Fruit fly (Drosophila melanogaster) whole organism, embryonic: Measurements from ENCODE around the gene CG46397.
A peak's percentile ranks its signal among the peaks of the same experiment; 100 is the strongest.

Source experiments
- CG11085 ChIP-seq: fragments of 200-800 bp; sonication (Bioruptor generic); IDR thresholded peaks from 2 replicates; pipeline ENCODE4 v1.3.6; 2022; ENCODE audit warnings: missing biosample characterization, missing genetic modification characterization
- CG11093 ChIP-seq: fragments of 200-800 bp; sonication (Bioruptor generic); IDR thresholded peaks from 3 replicates; pipeline ENCODE4 v1.3.6; 2022; ENCODE audit warnings: missing biosample characterization, missing genetic modification characterization
- CG12299 ChIP-seq: fragments of 200-800 bp; sonication (Bioruptor generic); optimal IDR thresholded peaks from 2 replicates; lab custom pipeline; 2018; ENCODE audit warnings: missing biosample characterization, mild to moderate bottlenecking, missing genetic modification characterization
- CG13287 ChIP-seq: fragments of 200-800 bp; sonication (Bioruptor generic); IDR thresholded peaks from 2 replicates; pipeline ENCODE4 v1.3.6; 2022; ENCODE audit warnings: missing biosample characterization, missing genetic modification characterization; ENCODE audit not compliant: partially characterized antibody
- CG13894 ChIP-seq: fragments of 200-800 bp; sonication (Bioruptor generic); optimal IDR thresholded peaks from 3 replicates; lab custom pipeline; 2018; ENCODE audit warnings: missing biosample characterization, mild to moderate bottlenecking, missing genetic modification characterization, moderate library complexity
- CG14965 ChIP-seq: fragments of 200-800 bp; sonication (Bioruptor generic); optimal IDR thresholded peaks from 2 replicates; lab custom pipeline; 2016; ENCODE audit warnings: missing biosample characterization, missing genetic modification characterization, borderline replicate concordance
- CG1602 ChIP-seq: fragments of 200-800 bp; sonication (Bioruptor generic); optimal IDR thresholded peaks from 3 replicates; lab custom pipeline; 2016; ENCODE audit warnings: missing biosample characterization, missing genetic modification characterization
- CG16815 ChIP-seq: fragments of 200-800 bp; sonication (Bioruptor generic); optimal IDR thresholded peaks from 3 replicates; lab custom pipeline; 2017; ENCODE audit warnings: missing biosample characterization, mild to moderate bottlenecking, missing genetic modification characterization
- CG17359 ChIP-seq: fragments of 200-800 bp; sonication (Bioruptor generic); optimal IDR thresholded peaks from 3 replicates; lab custom pipeline; 2018; ENCODE audit warnings: missing biosample characterization, mild to moderate bottlenecking, missing genetic modification characterization, moderate library complexity
- CG17612 ChIP-seq: fragments of 200-800 bp; sonication (Bioruptor generic); IDR thresholded peaks from 2 replicates; pipeline ENCODE4 v1.3.6; 2022; ENCODE audit warnings: missing biosample characterization, missing genetic modification characterization
- CG18262 ChIP-seq: fragments of 200-800 bp; optimal IDR thresholded peaks from 3 replicates; lab custom pipeline; 2019; ENCODE audit warnings: missing biosample characterization, mild to moderate bottlenecking, missing genetic modification characterization, moderate library complexity
- CG1832 ChIP-seq: fragments of 200-800 bp; sonication (Bioruptor generic); optimal IDR thresholded peaks from 2 replicates; lab custom pipeline; 2017; ENCODE audit warnings: missing biosample characterization, mild to moderate bottlenecking, missing genetic modification characterization, inconsistent platforms
- CG2199 ChIP-seq: fragments of 200-800 bp; sonication (Bioruptor generic); IDR thresholded peaks from 3 replicates; pipeline ENCODE4 v1.3.6; 2022; ENCODE audit warnings: missing biosample characterization, missing genetic modification characterization
- CG2712 ChIP-seq: fragments of 200-800 bp; optimal IDR thresholded peaks from 3 replicates; lab custom pipeline; 2019; ENCODE audit warnings: missing biosample characterization, mild to moderate bottlenecking, missing genetic modification characterization, moderate library complexity
- CG32767 ChIP-seq: fragments of 200-800 bp; sonication (Bioruptor generic); IDR thresholded peaks from 2 replicates; pipeline ENCODE4 v1.3.6; 2022; ENCODE audit warnings: missing biosample characterization, missing genetic modification characterization
- CG4820 ChIP-seq: fragments of 200-800 bp; sonication (Bioruptor generic); optimal IDR thresholded peaks from 3 replicates; lab custom pipeline; 2016; ENCODE audit warnings: missing biosample characterization, missing genetic modification characterization
- CG6272 ChIP-seq: fragments of 200-800 bp; sonication (Bioruptor generic); IDR thresholded peaks from 2 replicates; pipeline ENCODE4 v1.3.6; 2022; ENCODE audit warnings: missing biosample characterization, missing genetic modification characterization
- CG6683 ChIP-seq: fragments of 200-800 bp; sonication (Bioruptor generic); optimal IDR thresholded peaks from 2 replicates; lab custom pipeline; 2017; ENCODE audit warnings: missing biosample characterization, mild to moderate bottlenecking, missing genetic modification characterization, missing genetic modification reagents
- CG8089 ChIP-seq: fragments of 200-800 bp; sonication (Bioruptor generic); optimal IDR thresholded peaks from 3 replicates; lab custom pipeline; 2016; ENCODE audit warnings: missing biosample characterization, missing genetic modification characterization
- CG8388 ChIP-seq: fragments of 200-800 bp; sonication (Bioruptor generic); optimal IDR thresholded peaks from 2 replicates; lab custom pipeline; 2019; ENCODE audit warnings: missing biosample characterization, mild to moderate bottlenecking, missing genetic modification characterization, moderate library complexity
- Camta ChIP-seq: fragments of 200-800 bp; sonication (Bioruptor generic); optimal IDR thresholded peaks from 2 replicates; lab custom pipeline; 2016; ENCODE audit warnings: missing biosample characterization, missing genetic modification characterization
- D ChIP-seq, 2 experiments: fragments of 200-800 bp in 1 of 2; fragments of >200 bp in 1 of 2; sonication (Bioruptor generic) in 1 of 2; optimal IDR thresholded peaks; 2 replicates in 1 of 2; 3 replicates in 1 of 2; lab custom pipeline; 2017; ENCODE audit warnings: mild to moderate bottlenecking in 1 of 2, missing biosample characterization in 1 of 2, missing genetic modification characterization in 1 of 2, missing genetic modification reagents in 1 of 2
- HLHmδ ChIP-seq: fragments of 200-800 bp; sonication (Bioruptor generic); optimal IDR thresholded peaks from 2 replicates; lab custom pipeline; 2018; ENCODE audit warnings: missing biosample characterization, mild to moderate bottlenecking, missing genetic modification characterization, moderate library complexity
- MBD-R2 ChIP-seq: fragments of 200-800 bp; sonication (Bioruptor generic); IDR thresholded peaks from 2 replicates; pipeline ENCODE4 v1.3.6; 2022; ENCODE audit warnings: missing biosample characterization, missing genetic modification characterization
- Max ChIP-seq: fragments of 200-800 bp; sonication (Bioruptor generic); optimal IDR thresholded peaks from 2 replicates; lab custom pipeline; 2016; ENCODE audit warnings: missing biosample characterization, mild to moderate bottlenecking, missing genetic modification characterization
- NC2α ChIP-seq: fragments of 200-800 bp; sonication (Bioruptor generic); optimal IDR thresholded peaks from 2 replicates; lab custom pipeline; 2016; ENCODE audit warnings: missing biosample characterization, missing genetic modification characterization
- NFAT ChIP-seq: fragments of 200-800 bp; sonication (Bioruptor generic); IDR thresholded peaks from 2 replicates; pipeline ENCODE4 v1.3.6; 2022; ENCODE audit warnings: missing biosample characterization, missing genetic modification characterization
- Ptx1 ChIP-seq: fragments of 200-800 bp; sonication (Bioruptor generic); IDR thresholded peaks from 2 replicates; pipeline ENCODE4 v1.3.6; 2022; ENCODE audit warnings: missing biosample characterization, missing genetic modification characterization
- Ravus ChIP-seq: fragments of 200-800 bp; sonication (Bioruptor generic); IDR thresholded peaks from 2 replicates; pipeline ENCODE4 v1.3.6; 2022; ENCODE audit warnings: missing biosample characterization, missing genetic modification characterization
- Rx ChIP-seq: fragments of 200-800 bp; sonication (Bioruptor generic); IDR thresholded peaks from 2 replicates; pipeline ENCODE4 v1.3.6; 2022; ENCODE audit warnings: missing biosample characterization, missing genetic modification characterization
- Six4 ChIP-seq: fragments of 200-800 bp; sonication (Bioruptor generic); optimal IDR thresholded peaks from 2 replicates; lab custom pipeline; 2016; ENCODE audit warnings: missing biosample characterization, missing genetic modification characterization
- Sox100B ChIP-seq: fragments of 200-800 bp; sonication (Bioruptor generic); optimal IDR thresholded peaks from 3 replicates; lab custom pipeline; 2018; ENCODE audit warnings: missing biosample characterization, mild to moderate bottlenecking, missing genetic modification characterization
- Trl ChIP-seq, 3 experiments: fragments of >200 bp in 2 of 3; fragments of 200-800 bp in 1 of 3; sonication (Bioruptor generic) in 1 of 3; optimal IDR thresholded peaks; 2 replicates in 1 of 3; 3 replicates in 2 of 3; lab custom pipeline; 2016 to 2017; ENCODE audit warnings: missing biosample characterization in 1 of 3, missing genetic modification characterization in 1 of 3
- crc ChIP-seq: fragments of 200-800 bp; sonication (Bioruptor generic); optimal IDR thresholded peaks from 2 replicates; lab custom pipeline; 2016; ENCODE audit warnings: missing biosample characterization, missing genetic modification characterization
- croc ChIP-seq: fragments of 200-800 bp; sonication (Bioruptor generic); conservative IDR thresholded peaks from 3 replicates; pipeline ENCODE4 v1.3.6; 2022; ENCODE audit warnings: missing biosample characterization, missing genetic modification characterization
- crol ChIP-seq: fragments of 200-800 bp; sonication (Bioruptor generic); IDR thresholded peaks from 2 replicates; pipeline ENCODE4 v1.3.6; 2022; ENCODE audit warnings: missing biosample characterization, missing genetic modification characterization
- dan ChIP-seq: fragments of 200-800 bp; sonication (Bioruptor generic); IDR thresholded peaks from 2 replicates; pipeline ENCODE4 v1.3.6; 2022; ENCODE audit warnings: missing biosample characterization, missing genetic modification characterization
- dm ChIP-seq: fragments of 200-800 bp; sonication (Bioruptor generic); optimal IDR thresholded peaks from 3 replicates; lab custom pipeline; 2016; ENCODE audit warnings: missing biosample characterization, missing genetic modification characterization
- ftz-f1 ChIP-seq: fragments of 200-800 bp; sonication (Bioruptor generic); optimal IDR thresholded peaks from 2 replicates; lab custom pipeline; 2016; ENCODE audit warnings: missing biosample characterization, missing genetic modification characterization
- gcm2 ChIP-seq: fragments of 200-800 bp; sonication (Bioruptor generic); optimal IDR thresholded peaks from 2 replicates; lab custom pipeline; 2016; ENCODE audit warnings: missing biosample characterization, missing genetic modification characterization
- klu ChIP-seq: fragments of 200-800 bp; sonication (Bioruptor generic); IDR thresholded peaks from 2 replicates; pipeline ENCODE4 v1.3.6; 2022; ENCODE audit warnings: missing biosample characterization, missing genetic modification characterization
- nerfin-1 ChIP-seq: fragments of 200-800 bp; sonication (Bioruptor generic); optimal IDR thresholded peaks from 3 replicates; lab custom pipeline; 2019; ENCODE audit warnings: missing biosample characterization, mild to moderate bottlenecking, missing genetic modification characterization, moderate library complexity
- nom ChIP-seq: fragments of 200-800 bp; sonication (Bioruptor generic); optimal IDR thresholded peaks from 2 replicates; lab custom pipeline; 2017; ENCODE audit warnings: missing biosample characterization, missing genetic modification characterization, mild to moderate bottlenecking, moderate library complexity, missing genetic modification reagents
- pb ChIP-seq: fragments of 200-800 bp; sonication (Bioruptor generic); optimal IDR thresholded peaks from 3 replicates; lab custom pipeline; 2016; ENCODE audit warnings: missing biosample characterization, missing genetic modification characterization
- pzg ChIP-seq: fragments of 200-800 bp; sonication (Bioruptor generic); optimal IDR thresholded peaks from 3 replicates; lab custom pipeline; 2018; ENCODE audit warnings: missing biosample characterization, mild to moderate bottlenecking, missing genetic modification characterization, moderate library complexity
- sd ChIP-seq: fragments of 200-800 bp; sonication (Bioruptor generic); optimal IDR thresholded peaks from 3 replicates; lab custom pipeline; 2018; ENCODE audit warnings: missing biosample characterization, mild to moderate bottlenecking, missing genetic modification characterization, moderate library complexity
- seq ChIP-seq: fragments of 200-800 bp; sonication (Bioruptor generic); IDR thresholded peaks from 2 replicates; pipeline ENCODE4 v1.3.6; 2022; ENCODE audit warnings: missing biosample characterization, missing genetic modification characterization
- slou ChIP-seq: fragments of 200-800 bp; sonication (Bioruptor generic); optimal IDR thresholded peaks from 3 replicates; lab custom pipeline; 2016; ENCODE audit warnings: missing biosample characterization, missing genetic modification characterization
- sr ChIP-seq: fragments of 200-800 bp; sonication (Bioruptor generic); IDR thresholded peaks from 3 replicates; pipeline ENCODE4 v1.3.6; 2022; ENCODE audit warnings: missing biosample characterization, missing genetic modification characterization
- twi ChIP-seq: fragments of 200-800 bp; optimal IDR thresholded peaks from 2 replicates; lab custom pipeline; 2019; ENCODE audit warnings: missing biosample characterization, mild to moderate bottlenecking, missing genetic modification characterization, moderate library complexity
- vvl ChIP-seq: fragments of 200-800 bp; sonication (Bioruptor generic); IDR thresholded peaks from 2 replicates; pipeline ENCODE4 v1.3.6; 2022; ENCODE audit warnings: missing biosample characterization, missing genetic modification characterization

The CG46397 gene

dm6 chr2L:8989037-8989591 lies 42.0 kb downstream of the CG46397 start, which contains the start of gene rost (continued):
- TF ChIP-seq CG1602 (GFP tag; lab: Kevin White, UChicago) (no peak), nom (GFP tag; lab: Kevin White, UChicago) (peak; percentile 57), vvl (no peak), HLHmδ (GFP tag; lab: Kevin White, UChicago) (no peak), CG11093 (GFP tag; lab: Robert Waterston, UW) (no peak), CG13287 (GFP tag; lab: Robert Waterston, UW) (no peak), croc (no peak), sd (tag; lab: Kevin White, UChicago) (peak; percentile 3), CG32767 (GFP tag; lab: Robert Waterston, UW) (no peak), CG17612 (GFP tag; lab: Robert Waterston, UW) (no peak), Trl (optimal IDR thresholded peaks at IDR 0.05; lab: Kevin White, UChicago) (peak; percentile 11 to 57), Trl (GFP tag; optimal IDR thresholded peaks at IDR 0.05; lab: Kevin White, UChicago) (no peak), CG14965 (GFP tag; lab: Kevin White, UChicago) (no peak), dm (GFP tag; lab: Kevin White, UChicago) (no peak), Ptx1 (GFP tag; lab: Robert Waterston, UW) (no peak), CG8089 (GFP tag; lab: Kevin White, UChicago) (no peak), CG12299 (tag; lab: Kevin White, UChicago) (no peak), CG1832 (GFP tag; lab: Kevin White, UChicago) (no peak), crol (GFP tag; lab: Robert Waterston, UW) (peak; percentile 60), dan (GFP tag; lab: Robert Waterston, UW) (no peak), CG8388 (GFP tag; lab: Kevin White, UChicago) (no peak), D (optimal IDR thresholded peaks at IDR 0.05; lab: Kevin White, UChicago) (no peak), D (GFP tag; optimal IDR thresholded peaks at IDR 0.05; lab: Kevin White, UChicago) (no peak), Rx (GFP tag; lab: Robert Waterston, UW) (no peak), crc (no peak), pzg (GFP tag; lab: Kevin White, UChicago) (no peak), twi (tag; lab: Kevin White, UChicago) (no peak), Ravus (GFP tag; lab: Robert Waterston, UW) (no peak), Sox100B (no peak), Max (GFP tag; lab: Kevin White, UChicago) (no peak), CG17359 (no peak), sr (GFP tag; lab: Robert Waterston, UW) (no peak), NC2α (no peak), klu (GFP tag; lab: Robert Waterston, UW) (no peak), seq (GFP tag; lab: Robert Waterston, UW) (no peak), CG6272 (no peak), MBD-R2 (0 out of 2 replicates have a peak, but pooled peaks have one; percentile 7), ftz-f1 (GFP tag; lab: Kevin White, UChicago) (no peak), Six4 (no peak), CG13894 (peak; percentile 46), CG6683 (GFP tag; lab: Kevin White, UChicago) (no peak), CG11085 (no peak), nerfin-1 (tag; lab: Kevin White, UChicago) (no peak), CG18262 (no peak), CG4820 (GFP tag; lab: Kevin White, UChicago) (no peak), CG16815 (GFP tag; lab: Kevin White, UChicago) (no peak), CG2199 (0 out of 3 replicates have a peak, but pooled peaks have one; percentile 22), gcm2 (GFP tag; lab: Kevin White, UChicago) (no peak), Camta (no peak), pb (no peak), slou (no peak), CG2712 (tag; lab: Kevin White, UChicago) (no peak), NFAT (GFP tag; lab: Robert Waterston, UW) (no peak)
